In genomic region chr2L:10362408-10363067, dm6 we compare ENCODE assay signal across 4 fruit fly cellular contexts.
TF ChIP-seq lines count a peak whose summit lies in the region.

Gene Cand1, minus strand, starts transcription at chr2L:10362707.
Gene pim, plus strand, starts transcription at chr2L:10362989.

- no peak for TF ChIP-seq CTCF in whole organism, embryonic (GFP tag; optimal IDR thresholded peaks at IDR 0.05; lab: Kevin White, UChicago)

TF ChIP-seq in whole organism, adult, 20 proteins besides CTCF, POLR2A, EP300 and RAD21:
- TF ChIP-seq CG7101 (tag; optimal IDR thresholded peaks at IDR 0.05; lab: Kevin White, UChicago), result peak; percentile 50
- no peak for TF ChIP-seq CG7045 (GFP tag; optimal IDR thresholded peaks at IDR 0.05; lab: Kevin White, UChicago)
- no peak for TF ChIP-seq kay (GFP tag; lab: Kevin White, UChicago; ENCODE audit: borderline replicate concordance)

TF ChIP-seq in whole organism, embryonic, 481 proteins besides CTCF, POLR2A, EP300 and RAD21 (continues in another document):
- TF ChIP-seq E2f1 (GFP tag; IDR thresholded peaks at IDR 0.05; lab: Robert Waterston, UW) (no peak), nmo (GFP tag; optimal IDR thresholded peaks at IDR 0.05; lab: Kevin White, UChicago) (peak; percentile 73), crc (GFP tag; optimal IDR thresholded peaks at IDR 0.05; lab: Kevin White, UChicago) (no peak), ssp (GFP tag; IDR thresholded peaks at IDR 0.05; lab: Robert Waterston, UW) (peak; percentile 29; the same call in 1 of the 2 replicates), Mrtf (GFP tag; IDR thresholded peaks at IDR 0.05; lab: Robert Waterston, UW) (no peak), H2.0 (GFP tag; IDR thresholded peaks at IDR 0.05; lab: Robert Waterston, UW) (no peak), HmgZ (tag; optimal IDR thresholded peaks at IDR 0.05; lab: Kevin White, UChicago) (no peak), YL-1 (GFP tag; optimal IDR thresholded peaks at IDR 0.05; lab: Kevin White, UChicago) (peak; percentile 52), chinmo (GFP tag; IDR thresholded peaks at IDR 0.05; lab: Robert Waterston, UW; ENCODE audit: partially characterized antibody) (0 out of 4 replicates have a peak, but pooled peaks have one; percentile 38), Blimp-1 (GFP tag; optimal IDR thresholded peaks at IDR 0.05; lab: Kevin White, UChicago) (no peak), dmrt11E (tag; optimal IDR thresholded peaks at IDR 0.05; lab: Kevin White, UChicago) (peak; percentile 36), Poxn (GFP tag; IDR thresholded peaks at IDR 0.05; lab: Robert Waterston, UW) (no peak), CG3726 (GFP tag; IDR thresholded peaks at IDR 0.05; lab: Robert Waterston, UW) (no peak), Dad (GFP tag; optimal IDR thresholded peaks at IDR 0.05; lab: Kevin White, UChicago) (no peak), vfl (GFP tag; optimal IDR thresholded peaks at IDR 0.05; lab: Kevin White, UChicago) (no peak), sc (optimal IDR thresholded peaks at IDR 0.05; lab: Kevin White, UChicago) (no peak), sc (GFP tag; optimal IDR thresholded peaks at IDR 0.05; lab: Kevin White, UChicago) (no peak), CHES-1-like (GFP tag; optimal IDR thresholded peaks at IDR 0.05; lab: Kevin White, UChicago) (no peak), Lim3 (GFP tag; IDR thresholded peaks at IDR 0.05; lab: Robert Waterston, UW) (no peak), NC2β (GFP tag; optimal IDR thresholded peaks at IDR 0.05; lab: Kevin White, UChicago) (no peak), mld (GFP tag; IDR thresholded peaks at IDR 0.05; lab: Robert Waterston, UW; ENCODE audit: partially characterized antibody) (no peak), D19A (tag; optimal IDR thresholded peaks at IDR 0.05; lab: Kevin White, UChicago) (peak; percentile 5), cwo (GFP tag; optimal IDR thresholded peaks at IDR 0.05; lab: Kevin White, UChicago) (no peak), peb (GFP tag; IDR thresholded peaks at IDR 0.05; lab: Robert Waterston, UW) (no peak), CG18476 (GFP tag; optimal IDR thresholded peaks at IDR 0.05; lab: Kevin White, UChicago) (no peak), CG7556 (GFP tag; optimal IDR thresholded peaks at IDR 0.05; lab: Kevin White, UChicago) (no peak), jing (GFP tag; optimal IDR thresholded peaks at IDR 0.05; lab: Kevin White, UChicago) (no peak), Hmr (GFP tag; optimal IDR thresholded peaks at IDR 0.05; lab: Kevin White, UChicago) (no peak), mirr (GFP tag; optimal IDR thresholded peaks at IDR 0.05; lab: Kevin White, UChicago) (no peak), fd96Cb (tag; optimal IDR thresholded peaks at IDR 0.05; lab: Kevin White, UChicago) (no peak)

TF ChIP-seq in whole organism, prepupa, 60 proteins besides CTCF, POLR2A, EP300 and RAD21:
- peak; percentile 16 for TF ChIP-seq CG3032 (tag; optimal IDR thresholded peaks at IDR 0.05; lab: Kevin White, UChicago)
- no peak for TF ChIP-seq CG6854 (GFP tag; optimal IDR thresholded peaks at IDR 0.05; lab: Kevin White, UChicago)

TF ChIP-seq in whole organism, wandering third instar larva, 38 proteins besides CTCF, POLR2A, EP300 and RAD21:
- TF ChIP-seq Mio (GFP tag; optimal IDR thresholded peaks at IDR 0.05; lab: Kevin White, UChicago) (no peak), woc (GFP tag; optimal IDR thresholded peaks at IDR 0.05; lab: Kevin White, UChicago) (peak; percentile 22), HLH106 (tag; optimal IDR thresholded peaks at IDR 0.05; lab: Kevin White, UChicago) (peak; percentile 11), CG32264 (GFP tag; optimal IDR thresholded peaks at IDR 0.05; lab: Kevin White, UChicago) (no peak), dsf (GFP tag; optimal IDR thresholded peaks at IDR 0.05; lab: Kevin White, UChicago; ENCODE audit: borderline replicate concordance) (no peak), Dif (GFP tag; optimal IDR thresholded peaks at IDR 0.05; lab: Kevin White, UChicago; ENCODE audit: partially characterized antibody) (no peak), lola (GFP tag; optimal IDR thresholded peaks at IDR 0.05; lab: Kevin White, UChicago) (no peak), CG9705 (GFP tag; optimal IDR thresholded peaks at IDR 0.05; lab: Kevin White, UChicago) (no peak), Rel (GFP tag; optimal IDR thresholded peaks at IDR 0.05; lab: Kevin White, UChicago) (no peak), Rel (tag; optimal IDR thresholded peaks at IDR 0.05; lab: Kevin White, UChicago) (peak; percentile 36), Abd-B (GFP tag; optimal IDR thresholded peaks at IDR 0.05; lab: Kevin White, UChicago) (no peak), dl (GFP tag; optimal IDR thresholded peaks at IDR 0.05; lab: Kevin White, UChicago; ENCODE audit: insufficient read depth in 1 of 2, partially characterized antibody in 2 of 2) (no peak), Hr78 (GFP tag; optimal IDR thresholded peaks at IDR 0.05; lab: Kevin White, UChicago) (no peak), fru (GFP tag; optimal IDR thresholded peaks at IDR 0.05; lab: Kevin White, UChicago) (no peak)
TF ChIP-seq in whole organism, wandering third instar larva: peak in this region for 3.
